Fruit fly (Drosophila melanogaster): Measurements from ENCODE around the gene Upf1.

dm6 chrX:11917056-11917633, 12.0 kb upstream of the Upf1 start, which contains the start of gene pot:
- TF ChIP-seq psq (optimal IDR thresholded peaks at IDR 0.05) (no peak), pan (optimal IDR thresholded peaks at IDR 0.05) (no peak), usp (GFP tag; optimal IDR thresholded peaks at IDR 0.05) (no peak), Dll (optimal IDR thresholded peaks at IDR 0.05) (no peak), EcR (GFP tag; optimal IDR thresholded peaks at IDR 0.05) (no peak), CG8478 (optimal IDR thresholded peaks at IDR 0.05) (no peak)

All from whole organism.